Fruit fly (Drosophila melanogaster) whole organism, embryonic: Measurements from ENCODE around the gene RpL35.

Source experiments
- Awh ChIP-seq: fragments of 200-800 bp; sonication (Bioruptor generic); IDR thresholded peaks from 2 replicates; pipeline ENCODE4, ENCODE4 v1.3.6; 2022; ENCODE audit warnings: missing biosample characterization, missing genetic modification characterization
- Bteb2 ChIP-seq: fragments of 200-800 bp; sonication (Bioruptor generic); optimal IDR thresholded peaks from 2 replicates; lab custom pipeline; 2016; ENCODE audit warnings: missing biosample characterization, missing genetic modification characterization
- CG1024 ChIP-seq: fragments of 200-800 bp; sonication (Bioruptor generic); IDR thresholded peaks from 2 replicates; pipeline ENCODE4 v1.3.6; 2022; ENCODE audit warnings: missing biosample characterization, missing genetic modification characterization
- CG11560 ChIP-seq: fragments of 200-800 bp; sonication (Bioruptor generic); IDR thresholded peaks from 3 replicates; pipeline ENCODE4 v1.3.6; 2022; ENCODE audit warnings: missing biosample characterization, missing genetic modification characterization
- CG12071 ChIP-seq: fragments of 200-800 bp; sonication (Bioruptor generic); optimal IDR thresholded peaks from 3 replicates; lab custom pipeline; 2018; ENCODE audit warnings: missing biosample characterization, mild to moderate bottlenecking, missing genetic modification characterization
- CG12104 ChIP-seq: fragments of 200-800 bp; sonication (Bioruptor generic); optimal IDR thresholded peaks from 3 replicates; lab custom pipeline; 2016; ENCODE audit warnings: missing biosample characterization, missing genetic modification characterization
- CG12744 ChIP-seq: fragments of 200-800 bp; sonication (Bioruptor generic); optimal IDR thresholded peaks from 2 replicates; lab custom pipeline; 2016; ENCODE audit warnings: missing biosample characterization, missing genetic modification characterization
- CG13775 ChIP-seq: fragments of 200-800 bp; sonication (Bioruptor generic); optimal IDR thresholded peaks from 3 replicates; lab custom pipeline; 2017; ENCODE audit warnings: missing biosample characterization, mild to moderate bottlenecking, missing genetic modification characterization
- CG13894 ChIP-seq: fragments of 200-800 bp; sonication (Bioruptor generic); optimal IDR thresholded peaks from 3 replicates; lab custom pipeline; 2018; ENCODE audit warnings: missing biosample characterization, mild to moderate bottlenecking, missing genetic modification characterization, moderate library complexity
- CG1603 ChIP-seq: fragments of 200-800 bp; sonication (Bioruptor generic); optimal IDR thresholded peaks from 2 replicates; lab custom pipeline; 2019; ENCODE audit warnings: missing biosample characterization, mild to moderate bottlenecking, missing genetic modification characterization, moderate library complexity
- CG17359 ChIP-seq: fragments of 200-800 bp; sonication (Bioruptor generic); optimal IDR thresholded peaks from 3 replicates; lab custom pipeline; 2018; ENCODE audit warnings: missing biosample characterization, mild to moderate bottlenecking, missing genetic modification characterization, moderate library complexity
- CG17361 ChIP-seq: fragments of 200-800 bp; sonication (Bioruptor generic); IDR thresholded peaks from 3 replicates; pipeline ENCODE4 v1.3.6; 2022; ENCODE audit warnings: missing biosample characterization, missing genetic modification characterization
- CG1832 ChIP-seq: fragments of 200-800 bp; sonication (Bioruptor generic); optimal IDR thresholded peaks from 2 replicates; lab custom pipeline; 2017; ENCODE audit warnings: missing biosample characterization, mild to moderate bottlenecking, missing genetic modification characterization, inconsistent platforms
- CG18619 ChIP-seq: fragments of 200-800 bp; sonication (Bioruptor generic); optimal IDR thresholded peaks from 3 replicates; lab custom pipeline; 2017; ENCODE audit warnings: missing biosample characterization, mild to moderate bottlenecking, missing genetic modification characterization
- CG31388 ChIP-seq: fragments of 200-800 bp; sonication (Bioruptor generic); optimal IDR thresholded peaks from 2 replicates; lab custom pipeline; 2016; ENCODE audit warnings: missing biosample characterization, missing genetic modification characterization
- CG32767 ChIP-seq: fragments of 200-800 bp; sonication (Bioruptor generic); IDR thresholded peaks from 2 replicates; pipeline ENCODE4 v1.3.6; 2022; ENCODE audit warnings: missing biosample characterization, missing genetic modification characterization
- CG33213 ChIP-seq: fragments of 200-800 bp; sonication (Bioruptor generic); optimal IDR thresholded peaks from 3 replicates; lab custom pipeline; 2016; ENCODE audit warnings: missing biosample characterization, missing genetic modification characterization
- CG3838 ChIP-seq: fragments of 200-800 bp; sonication (Bioruptor generic); optimal IDR thresholded peaks from 3 replicates; lab custom pipeline; 2016; ENCODE audit warnings: missing biosample characterization, missing genetic modification characterization
- CG3995 ChIP-seq: fragments of 200-800 bp; sonication (Bioruptor generic); optimal IDR thresholded peaks from 3 replicates; lab custom pipeline; 2016; ENCODE audit warnings: missing biosample characterization, missing genetic modification characterization
- CG6813 ChIP-seq: fragments of 200-800 bp; sonication (Bioruptor generic); optimal IDR thresholded peaks from 2 replicates; lab custom pipeline; 2017; ENCODE audit warnings: missing biosample characterization, missing genetic modification characterization, mild to moderate bottlenecking, moderate library complexity, missing genetic modification reagents
- CG6854 ChIP-seq: fragments of 200-800 bp; sonication (Bioruptor generic); optimal IDR thresholded peaks from 3 replicates; lab custom pipeline; 2017; ENCODE audit warnings: missing biosample characterization, mild to moderate bottlenecking, missing genetic modification characterization
- CG7987 ChIP-seq: fragments of 200-800 bp; sonication (Bioruptor generic); optimal IDR thresholded peaks from 2 replicates; lab custom pipeline; 2018; ENCODE audit warnings: missing biosample characterization, mild to moderate bottlenecking, missing genetic modification characterization, moderate library complexity
- CG8281 ChIP-seq: fragments of 200-800 bp; sonication (Bioruptor generic); optimal IDR thresholded peaks from 2 replicates; lab custom pipeline; 2018; ENCODE audit warnings: missing biosample characterization, mild to moderate bottlenecking, missing genetic modification characterization, moderate library complexity
- CG8765 ChIP-seq: fragments of 200-800 bp; sonication (Bioruptor generic); IDR thresholded peaks from 2 replicates; pipeline ENCODE4 v1.3.6; 2022; ENCODE audit warnings: missing biosample characterization, missing genetic modification characterization
- CG9215 ChIP-seq: fragments of 200-800 bp; sonication (Bioruptor generic); IDR thresholded peaks from 2 replicates; pipeline ENCODE4 v1.3.6; 2022; ENCODE audit warnings: missing biosample characterization, missing genetic modification characterization
- CHES-1-like ChIP-seq: fragments of 200-800 bp; sonication (Bioruptor generic); optimal IDR thresholded peaks from 2 replicates; lab custom pipeline; 2016; ENCODE audit warnings: missing biosample characterization, missing genetic modification characterization
- Chrac-16 ChIP-seq: fragments of 200-800 bp; sonication (Bioruptor generic); optimal IDR thresholded peaks from 3 replicates; lab custom pipeline; 2016; ENCODE audit warnings: missing biosample characterization, missing genetic modification characterization
- CoRest ChIP-seq: fragments of 200-800 bp; sonication (Bioruptor generic); optimal IDR thresholded peaks from 3 replicates; lab custom pipeline; 2018; ENCODE audit warnings: missing biosample characterization, mild to moderate bottlenecking, missing genetic modification characterization, moderate library complexity
- Dek ChIP-seq: fragments of 200-800 bp; sonication (Bioruptor generic); optimal IDR thresholded peaks from 3 replicates; lab custom pipeline; 2019; ENCODE audit warnings: missing biosample characterization, mild to moderate bottlenecking, missing genetic modification characterization, moderate library complexity
- E2f2 ChIP-seq: fragments of 200-800 bp; sonication (Bioruptor generic); IDR thresholded peaks from 2 replicates; pipeline ENCODE4 v1.3.6; 2022; ENCODE audit warnings: missing biosample characterization, missing genetic modification characterization
- ERR ChIP-seq: fragments of 200-800 bp; sonication (Bioruptor generic); optimal IDR thresholded peaks from 2 replicates; lab custom pipeline; 2016; ENCODE audit warnings: missing biosample characterization, missing genetic modification characterization
- MESR4 ChIP-seq: fragments of 200-800 bp; sonication (Bioruptor generic); optimal IDR thresholded peaks from 2 replicates; lab custom pipeline; 2018; ENCODE audit warnings: missing biosample characterization, mild to moderate bottlenecking, missing genetic modification characterization, moderate library complexity
- Max ChIP-seq: fragments of 200-800 bp; sonication (Bioruptor generic); optimal IDR thresholded peaks from 2 replicates; lab custom pipeline; 2016; ENCODE audit warnings: missing biosample characterization, mild to moderate bottlenecking, missing genetic modification characterization
- Pdp1 ChIP-seq, 2 experiments: fragments of 200-800 bp; sonication (Bioruptor generic); optimal IDR thresholded peaks; 3 replicates each; lab custom pipeline; 2016; ENCODE audit warnings: missing biosample characterization in 2 of 2, missing genetic modification characterization in 2 of 2, mild to moderate bottlenecking in 1 of 2, moderate library complexity in 1 of 2
- Poxn ChIP-seq: fragments of 200-800 bp; sonication (Bioruptor generic); IDR thresholded peaks from 2 replicates; pipeline ENCODE4 v1.3.6; 2022; ENCODE audit warnings: missing biosample characterization, missing genetic modification characterization
- ci ChIP-seq: fragments of 200-800 bp; sonication (Bioruptor generic); IDR thresholded peaks from 3 replicates; pipeline ENCODE4 v1.3.6; 2022; ENCODE audit warnings: missing biosample characterization, missing genetic modification characterization
- crol ChIP-seq: fragments of 200-800 bp; sonication (Bioruptor generic); IDR thresholded peaks from 2 replicates; pipeline ENCODE4 v1.3.6; 2022; ENCODE audit warnings: missing biosample characterization, missing genetic modification characterization
- fd3F ChIP-seq: fragments of 200-800 bp; sonication (Bioruptor generic); optimal IDR thresholded peaks from 2 replicates; lab custom pipeline; 2018; ENCODE audit warnings: missing biosample characterization, mild to moderate bottlenecking, missing genetic modification characterization, moderate library complexity
- gro ChIP-seq: fragments of 200-800 bp; sonication (Bioruptor generic); optimal IDR thresholded peaks from 2 replicates; lab custom pipeline; 2016; ENCODE audit warnings: missing biosample characterization, missing genetic modification characterization
- jing ChIP-seq: fragments of 200-800 bp; sonication (Bioruptor generic); optimal IDR thresholded peaks from 2 replicates; lab custom pipeline; 2018; ENCODE audit warnings: missing biosample characterization, mild to moderate bottlenecking, missing genetic modification characterization
- kni ChIP-seq: fragments of 200-800 bp; sonication (Bioruptor generic); optimal IDR thresholded peaks from 3 replicates; lab custom pipeline; 2017; ENCODE audit warnings: mild to moderate bottlenecking, missing biosample characterization, missing genetic modification reagents, missing genetic modification characterization
- lab ChIP-seq: fragments of 200-800 bp; sonication (Bioruptor generic); optimal IDR thresholded peaks from 3 replicates; lab custom pipeline; 2017; ENCODE audit warnings: missing biosample characterization, missing genetic modification characterization, mild to moderate bottlenecking, moderate library complexity, missing genetic modification reagents
- org-1 ChIP-seq: fragments of 200-800 bp; sonication (Bioruptor generic); optimal IDR thresholded peaks from 2 replicates; lab custom pipeline; 2017; ENCODE audit warnings: missing biosample characterization, missing genetic modification characterization
- peb ChIP-seq: fragments of 200-800 bp; sonication (Bioruptor generic); IDR thresholded peaks from 2 replicates; pipeline ENCODE4 v1.3.6; 2022; ENCODE audit warnings: missing biosample characterization, missing genetic modification characterization
- pros ChIP-seq: fragments of 200-800 bp; sonication (Bioruptor generic); optimal IDR thresholded peaks from 3 replicates; lab custom pipeline; 2019; ENCODE audit warnings: missing biosample characterization, mild to moderate bottlenecking, missing genetic modification characterization, moderate library complexity
- row ChIP-seq: fragments of 200-800 bp; sonication (Bioruptor generic); IDR thresholded peaks from 3 replicates; pipeline ENCODE4 v1.3.6; 2022; ENCODE audit warnings: missing biosample characterization, missing genetic modification characterization
- sens ChIP-seq: fragments of 200-800 bp; sonication (Bioruptor generic); peaks from one replicate; lab custom pipeline; 2016; ENCODE audit warnings: missing biosample characterization, missing genetic modification characterization
- sqz ChIP-seq: fragments of 200-800 bp; sonication (Bioruptor generic); optimal IDR thresholded peaks from 3 replicates; lab custom pipeline; 2018; ENCODE audit warnings: missing biosample characterization, mild to moderate bottlenecking, missing genetic modification characterization
- ssp ChIP-seq: fragments of 200-800 bp; sonication (Bioruptor generic); IDR thresholded peaks from 2 replicates; pipeline ENCODE4 v1.3.6; 2022; ENCODE audit warnings: missing biosample characterization, missing genetic modification characterization
- stwl ChIP-seq: fragments of 200-800 bp; sonication (Bioruptor generic); optimal IDR thresholded peaks from 3 replicates; lab custom pipeline; 2018; ENCODE audit warnings: missing biosample characterization, mild to moderate bottlenecking, missing genetic modification characterization, moderate library complexity
- tio ChIP-seq: fragments of 200-800 bp; sonication (Bioruptor generic); optimal IDR thresholded peaks from 2 replicates; lab custom pipeline; 2017; ENCODE audit warnings: missing biosample characterization, missing genetic modification characterization, inconsistent platforms
- zfh1 ChIP-seq: fragments of 200-800 bp; sonication (Bioruptor generic); IDR thresholded peaks from 3 replicates; pipeline ENCODE4 v1.3.6; 2022; ENCODE audit warnings: missing biosample characterization, missing genetic modification characterization

The RpL35 gene

DNA sequence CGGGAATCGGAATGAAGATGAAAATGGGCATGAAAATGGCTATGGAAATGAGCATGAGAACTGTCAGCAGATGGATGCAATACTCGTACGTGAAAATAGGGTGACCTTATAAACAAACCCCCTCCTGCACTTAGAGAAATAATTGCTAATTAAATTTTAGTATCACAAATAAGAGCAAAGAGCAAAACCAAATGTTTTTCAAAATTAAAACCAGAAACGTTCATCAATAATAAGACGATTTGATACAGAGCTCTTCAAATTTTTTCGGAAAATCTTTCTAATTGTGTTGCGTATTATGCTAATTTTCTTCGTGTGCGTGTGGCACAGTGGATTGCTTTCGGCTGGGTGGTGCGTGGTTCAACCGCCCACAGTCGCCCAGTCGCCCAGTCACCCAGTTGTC lies 26.0 kb upstream of the RpL35 start (continued):
- TF ChIP-seq CHES-1-like (GFP tag; lab: Kevin White, UChicago) (no peak), crol (GFP tag; lab: Robert Waterston, UW) (no peak), row (GFP tag; lab: Robert Waterston, UW) (peak; percentile 59), CG12071 (GFP tag; lab: Kevin White, UChicago) (no peak), pros (GFP tag; lab: Kevin White, UChicago) (no peak), Bteb2 (GFP tag; lab: Kevin White, UChicago) (no peak), CG7987 (GFP tag; lab: Kevin White, UChicago) (no peak), CG13775 (no peak), CG13894 (tag; lab: Kevin White, UChicago) (no peak), sqz (GFP tag; lab: Kevin White, UChicago) (no peak), Awh (GFP tag; lab: Robert Waterston, UW) (no peak), jing (no peak), gro (GFP tag; lab: Kevin White, UChicago) (no peak), CG9215 (GFP tag; lab: Robert Waterston, UW) (no peak), CG6813 (no peak), CG3838 (GFP tag; lab: Kevin White, UChicago) (no peak), tio (GFP tag; lab: Kevin White, UChicago) (no peak), E2f2 (no peak), Chrac-16 (GFP tag; lab: Kevin White, UChicago) (no peak), CG17359 (tag; lab: Kevin White, UChicago) (peak; percentile 43), sens (GFP tag; lab: Kevin White, UChicago) (peak; percentile 93), org-1 (GFP tag; lab: Kevin White, UChicago) (peak; percentile 1), CG1024 (GFP tag; lab: Robert Waterston, UW) (0 out of 2 replicates have a peak, but pooled peaks have one; percentile 4), CG1603 (peak; percentile 6), CG33213 (GFP tag; lab: Kevin White, UChicago) (no peak), CG3995 (no peak), lab (GFP tag; lab: Kevin White, UChicago) (peak; percentile 30), Dek (tag; lab: Kevin White, UChicago) (no peak), kni (GFP tag; lab: Kevin White, UChicago) (no peak), CG31388 (GFP tag; lab: Kevin White, UChicago) (no peak), ssp (GFP tag; lab: Robert Waterston, UW) (no peak), CoRest (tag; lab: Kevin White, UChicago) (peak; percentile 17), CG17361 (GFP tag; lab: Robert Waterston, UW) (no peak), ERR (GFP tag; lab: Kevin White, UChicago) (no peak), zfh1 (no peak), CG8281 (tag; lab: Kevin White, UChicago) (no peak), CG11560 (tag; lab: Robert Waterston, UW) (no peak), CG12104 (GFP tag; lab: Kevin White, UChicago) (no peak), Pdp1 (GFP tag; optimal IDR thresholded peaks at IDR 0.05; lab: Kevin White, UChicago) (no peak), CG8765 (GFP tag; lab: Robert Waterston, UW) (no peak), stwl (tag; lab: Kevin White, UChicago) (no peak), CG12744 (no peak), ci (GFP tag; lab: Robert Waterston, UW) (peak; percentile 45; the same call in 1 of the 3 replicates), CG18619 (GFP tag; lab: Kevin White, UChicago) (no peak), Max (no peak), Poxn (GFP tag; lab: Robert Waterston, UW) (no peak), MESR4 (GFP tag; lab: Kevin White, UChicago) (no peak), peb (GFP tag; lab: Robert Waterston, UW) (no peak), CG6854 (GFP tag; lab: Kevin White, UChicago) (no peak), fd3F (GFP tag; lab: Kevin White, UChicago) (no peak), CG1832 (GFP tag; lab: Kevin White, UChicago) (no peak), CG32767 (no peak)
